Worm (Caenorhabditis elegans): ENCODE measurements around the gene R10E11.9.
A peak's percentile ranks its signal among the peaks of the same experiment; 100 is the strongest.

The R10E11.9 gene

DNA sequence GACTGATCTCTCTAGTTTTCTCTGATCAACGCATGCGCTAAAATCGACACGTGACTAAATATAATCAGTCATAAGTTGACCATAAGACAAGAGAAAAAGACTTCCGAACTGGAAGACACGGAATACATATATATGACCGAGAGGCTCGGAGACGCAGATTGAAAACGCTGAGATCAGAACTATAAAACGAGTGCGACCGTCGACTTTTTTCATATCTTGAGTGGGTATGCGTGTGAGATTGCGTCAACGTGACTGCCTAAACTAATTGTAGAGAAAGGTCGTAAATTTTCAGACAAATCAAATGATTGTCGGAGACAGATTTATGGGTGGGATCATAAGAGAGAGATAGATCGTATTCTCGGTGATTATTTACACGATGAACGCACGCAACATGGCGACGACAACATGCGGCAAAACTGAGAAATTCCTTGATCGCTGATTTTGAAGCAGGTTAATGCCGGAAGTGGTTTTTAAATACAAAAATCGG, 14.2 kb upstream of the R10E11.9 start (continued):
- TF ChIP-seq bed-1 (GFP tag; IDR thresholded peaks at IDR 0.05) (no peak), Y53G8AR.9 (GFP tag; conservative IDR thresholded peaks at IDR 0.05) (0 out of 2 replicates have a peak, but pooled peaks have one; percentile 15), let-607 (tag; optimal IDR thresholded peaks at IDR 0.05) (no peak), efl-1 (GFP tag; optimal IDR thresholded peaks at IDR 0.05) (no peak), ztf-25 (GFP tag; IDR thresholded peaks at IDR 0.05) (no peak), nhr-80 (tag; optimal IDR thresholded peaks at IDR 0.05) (peak; percentile 51), sea-2 (GFP tag; IDR thresholded peaks at IDR 0.05) (no peak), F39B2.1 (GFP tag; IDR thresholded peaks at IDR 0.05) (no peak), lin-35 (GFP tag; optimal IDR thresholded peaks at IDR 0.05) (no peak), B0261.1 (tag; optimal IDR thresholded peaks at IDR 0.05) (no peak), ztf-26 (tag; optimal IDR thresholded peaks at IDR 0.05) (peak; percentile 26), mes-4 (tag; optimal IDR thresholded peaks at IDR 0.05) (no peak), mel-28 (tag; optimal IDR thresholded peaks at IDR 0.05; ENCODE audit: borderline replicate concordance) (no peak), B0035.1 (tag; optimal IDR thresholded peaks at IDR 0.05) (no peak), ztf-18 (tag; optimal IDR thresholded peaks at IDR 0.05) (no peak)

DNA sequence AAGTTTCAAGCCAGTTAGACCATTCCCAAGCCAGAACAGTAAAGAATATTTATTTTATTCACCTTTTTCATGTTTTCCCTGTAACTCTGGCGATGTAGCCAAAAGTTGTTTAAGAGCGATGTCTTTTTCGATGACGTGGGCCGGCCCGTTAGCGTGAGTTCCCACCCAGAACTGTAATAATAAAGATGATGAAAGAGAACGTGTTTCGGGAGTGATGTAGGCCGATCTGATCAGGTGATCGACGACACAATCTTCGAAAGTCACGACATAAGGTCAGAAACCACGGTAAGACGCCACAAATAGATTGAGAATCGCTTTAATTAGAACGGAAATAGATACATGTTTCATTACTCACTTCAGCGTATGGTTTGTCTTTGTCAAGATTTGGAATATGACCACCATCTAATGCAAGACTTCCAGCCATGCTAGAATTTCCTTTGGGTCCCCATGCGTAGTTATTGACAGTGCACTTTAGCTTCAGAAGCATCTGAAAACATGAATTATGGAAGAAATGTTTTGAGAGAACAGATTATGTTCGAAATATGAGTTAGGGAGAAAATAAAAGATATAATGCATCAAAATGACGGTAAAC, 13.6 kb upstream of the R10E11.9 start, which contains the start of gene ZK632.4:
Gene ZK632.4, minus strand, starts transcription at position 487 of the 592 bp plus-strand sequence.
- TF ChIP-seq cebp-1 (GFP tag; IDR thresholded peaks at IDR 0.05) = no peak
- TF ChIP-seq cebp-1 (tag; optimal IDR thresholded peaks at IDR 0.05) = peak; percentile 41
- no peak for TF ChIP-seq attf-5 (GFP tag; optimal IDR thresholded peaks at IDR 0.05)
- TF ChIP-seq ceh-27 (GFP tag; optimal IDR thresholded peaks at IDR 0.05) = no peak

DNA sequence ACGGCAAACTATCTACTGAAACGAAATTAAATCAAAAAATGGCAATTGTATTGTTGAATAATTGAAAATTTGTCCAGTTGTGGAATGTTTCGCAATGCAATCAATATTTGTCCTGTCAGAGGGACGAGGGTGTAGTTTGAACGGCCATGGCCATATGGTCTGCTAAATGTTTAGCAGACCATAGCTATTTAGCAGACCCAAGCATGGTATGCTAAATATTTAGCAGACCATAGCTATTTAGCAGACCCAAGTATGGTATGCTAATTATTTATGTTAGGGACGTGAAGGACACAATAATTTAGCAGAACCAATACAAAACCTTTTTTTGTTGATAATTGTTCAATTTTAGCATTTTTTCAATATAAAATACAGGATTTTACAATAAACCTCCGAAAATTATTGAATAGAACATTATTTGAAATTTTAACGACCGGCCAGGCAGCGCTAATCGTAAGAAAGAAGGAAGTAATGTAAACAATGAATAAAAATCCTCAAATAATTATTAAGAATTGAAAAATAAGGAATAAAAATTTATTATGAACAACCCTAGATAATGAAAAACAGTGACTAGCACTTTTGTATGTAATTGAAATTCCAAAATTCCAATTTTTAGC, 11.7 kb upstream of the R10E11.9 start, which contains the start of gene riok-3:
Gene riok-3, minus strand, starts transcription at position 15 of the 614 bp plus-strand sequence.
- TF ChIP-seq lsy-27 (tag; optimal IDR thresholded peaks at IDR 0.05; ENCODE audit: borderline replicate concordance, insufficient read depth) = no peak
- no peak for TF ChIP-seq lir-1 (GFP tag; conservative IDR thresholded peaks at IDR 0.05)
- peak; percentile 72 for TF ChIP-seq nfyb-1 (GFP tag; IDR thresholded peaks at IDR 0.05)
- peak; percentile 36 for TF ChIP-seq dpff-1 (tag; optimal IDR thresholded peaks at IDR 0.05)
- peak; percentile 33; the same call in 1 of the 2 replicates for TF ChIP-seq dox-1 (GFP tag; IDR thresholded peaks at IDR 0.05)
- TF ChIP-seq lag-1 (GFP tag; IDR thresholded peaks at IDR 0.05) = no peak
- TF ChIP-seq ZK185.1 (tag; optimal IDR thresholded peaks at IDR 0.05; ENCODE audit: poor library complexity, severe bottlenecking) = peak; percentile 40
- no peak for TF ChIP-seq pha-4 (tag; optimal IDR thresholded peaks at IDR 0.05)
- TF ChIP-seq snpc-4 (GFP tag; optimal IDR thresholded peaks at IDR 0.05) = no peak
- no peak for TF ChIP-seq snpc-4 (tag; optimal IDR thresholded peaks at IDR 0.05)
- no peak for TF ChIP-seq ceh-27 (GFP tag; optimal IDR thresholded peaks at IDR 0.05)
- no peak for TF ChIP-seq mes-4 (tag; optimal IDR thresholded peaks at IDR 0.05)
- peak; percentile 38; the same call in 1 of the 2 replicates for TF ChIP-seq K11D2.4 (GFP tag; IDR thresholded peaks at IDR 0.05)
- TF ChIP-seq ztf-3 (GFP tag; optimal IDR thresholded peaks at IDR 0.05) = peak; percentile 19
- peak; percentile 10; the same call in 1 of the 2 replicates for TF ChIP-seq Y56A3A.18 (GFP tag; IDR thresholded peaks at IDR 0.05)
- no peak for TF ChIP-seq K12H6.12 (tag; optimal IDR thresholded peaks at IDR 0.05)
- 0 out of 2 replicates have a peak, but pooled peaks have one; percentile 18 for TF ChIP-seq C06A6.2 (GFP tag; conservative IDR thresholded peaks at IDR 0.05)
- no peak for TF ChIP-seq nhr-120 (GFP tag; IDR thresholded peaks at IDR 0.05)
- TF ChIP-seq ceh-40 (GFP tag; IDR thresholded peaks at IDR 0.05) = no peak
- TF ChIP-seq hlh-12 (tag; optimal IDR thresholded peaks at IDR 0.05) = no peak
- peak; percentile 40; the same call in 1 of the 2 replicates for TF ChIP-seq Y95B8A.8 (GFP tag; IDR thresholded peaks at IDR 0.05)
- peak in 1 of 2 experiments; percentile 2 for TF ChIP-seq let-607 (tag; optimal IDR thresholded peaks at IDR 0.05)
- TF ChIP-seq ztf-28 (GFP tag; IDR thresholded peaks at IDR 0.05) = no peak
- TF ChIP-seq T26A5.8 (tag; optimal IDR thresholded peaks at IDR 0.05) = no peak
- TF ChIP-seq ekl-4 (GFP tag; IDR thresholded peaks at IDR 0.05) = peak; percentile 50
- TF ChIP-seq let-526 (GFP tag; IDR thresholded peaks at IDR 0.05) = no peak
- TF ChIP-seq tlf-1 (GFP tag; optimal IDR thresholded peaks at IDR 0.05) = peak; percentile 1
- TF ChIP-seq rpc-1 (optimal IDR thresholded peaks at IDR 0.05) = no peak
- TF ChIP-seq rpc-1 (tag; optimal IDR thresholded peaks at IDR 0.05) = no peak
